Worm (Caenorhabditis elegans) whole organism, early embryonic: ENCODE measurements around the gene nhr-18.

Experiments
- aly-1 ChIP-seq: sonication (generic microtip); optimal IDR thresholded peaks from 2 replicates; lab custom pipeline; 2016; ENCODE audit warnings: missing genetic modification characterization, missing compliant biosample characterization
- ama-1 ChIP-seq: fragments of 150-350 bp; optimal IDR thresholded peaks from 2 replicates; lab custom pipeline; 2014
- ets-7 ChIP-seq: sonication (generic microtip); optimal IDR thresholded peaks from 2 replicates; lab custom pipeline; 2016; ENCODE audit warnings: missing genotype, missing genetic modification characterization, missing compliant biosample characterization
- flt-1 ChIP-seq: fragments of 200-800 bp; sonication (Bioruptor generic); IDR thresholded peaks from 2 replicates; pipeline ENCODE4 v1.3.6; 2022; ENCODE audit warnings: missing genetic modification characterization, missing compliant biosample characterization
- hnd-1 ChIP-seq: sonication (generic microtip); optimal IDR thresholded peaks from 2 replicates; lab custom pipeline; 2016; ENCODE audit warnings: missing genetic modification characterization, missing compliant biosample characterization
- tbx-37 ChIP-seq: fragments of 200-800 bp; sonication (Bioruptor generic); conservative IDR thresholded peaks from 2 replicates; pipeline ENCODE4 v1.3.6; 2022; ENCODE audit warnings: missing genetic modification reagents, missing genetic modification characterization, missing compliant biosample characterization

DNA sequence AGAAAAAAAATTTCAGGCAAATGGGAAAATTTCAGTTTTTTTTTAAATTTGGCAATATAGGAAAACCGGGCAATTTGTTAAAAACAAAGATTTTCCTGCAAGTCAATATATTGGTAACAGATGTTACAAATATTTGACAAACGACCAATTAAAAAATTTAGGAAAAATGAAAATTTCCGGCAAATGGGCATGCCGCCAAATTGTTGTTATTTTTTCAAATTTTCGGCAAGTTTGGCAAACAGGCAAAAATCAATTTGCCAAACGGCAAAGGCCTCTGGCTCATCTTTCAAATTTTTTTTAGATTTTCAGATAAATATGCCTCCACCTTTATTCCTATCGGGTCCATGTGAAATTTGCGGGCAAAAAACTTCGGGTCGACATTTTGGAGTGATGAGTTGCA is 5.2 kb upstream of the nhr-18 start, which contains the start of gene nhr-128:
- no peak for TF ChIP-seq ama-1 (lab: Kevin White, UChicago)
- TF ChIP-seq aly-1 (tag; lab: Kevin White, UChicago) = no peak
- TF ChIP-seq tbx-37 (GFP tag; lab: Robert Waterston, UW) = no peak
- no peak for TF ChIP-seq flt-1 (GFP tag; lab: Robert Waterston, UW)
- TF ChIP-seq ets-7 (tag; lab: Kevin White, UChicago) = no peak
- no peak for TF ChIP-seq hnd-1 (tag; lab: Kevin White, UChicago)
